Worm (Caenorhabditis elegans) whole organism, young adult: ENCODE results near the gene M117.3.

Experiments
- D2030.7 ChIP-seq: fragments of 200-800 bp; sonication (Bioruptor generic); IDR thresholded peaks from 2 replicates; pipeline ENCODE4 v1.3.6; 2022; ENCODE audit warnings: missing genetic modification reagents, missing genetic modification characterization, missing compliant biosample characterization
- F10E7.11 ChIP-seq: sonication (generic microtip); optimal IDR thresholded peaks from 2 replicates; lab custom pipeline; 2017; ENCODE audit warnings: mild to moderate bottlenecking, missing genetic modification characterization, moderate library complexity, missing compliant biosample characterization
- F39B2.1 ChIP-seq: fragments of 200-800 bp; sonication (Bioruptor generic); IDR thresholded peaks from 2 replicates; pipeline ENCODE4 v1.3.6; 2022; ENCODE audit warnings: missing genetic modification reagents, missing genetic modification characterization, missing compliant biosample characterization
- F55B11.4 ChIP-seq: sonication (generic microtip); optimal IDR thresholded peaks from 2 replicates; lab custom pipeline; 2016; ENCODE audit warnings: missing compliant biosample characterization, missing genetic modification characterization, borderline replicate concordance; ENCODE audit not compliant: insufficient read depth
- F57A8.1 ChIP-seq: fragments of 200-800 bp; sonication (Bioruptor generic); optimal IDR thresholded peaks from 2 replicates; lab custom pipeline; 2018; ENCODE audit warnings: mild to moderate bottlenecking, missing genetic modification characterization, moderate library complexity, missing compliant biosample characterization
- K12H6.12 ChIP-seq: fragments of 200-800 bp; sonication (Bioruptor generic); optimal IDR thresholded peaks from 2 replicates; lab custom pipeline; 2018; ENCODE audit warnings: mild to moderate bottlenecking, missing genetic modification characterization, missing compliant biosample characterization
- T26A5.8 ChIP-seq: sonication (generic microtip); optimal IDR thresholded peaks from 2 replicates; lab custom pipeline; 2016; ENCODE audit warnings: missing genetic modification characterization, missing compliant biosample characterization
- Y53G8AR.9 ChIP-seq: fragments of 200-800 bp; sonication (Bioruptor generic); conservative IDR thresholded peaks from 2 replicates; pipeline ENCODE4 v1.3.6; 2022; ENCODE audit warnings: missing genetic modification reagents, missing genetic modification characterization, missing compliant biosample characterization
- Y56A3A.18 ChIP-seq: fragments of 200-800 bp; sonication (Bioruptor generic); IDR thresholded peaks from 2 replicates; pipeline ENCODE4 v1.3.6; 2022; ENCODE audit warnings: missing genetic modification reagents, missing genetic modification characterization, missing compliant biosample characterization
- Y67H2A.10 ChIP-seq: fragments of 200-800 bp; sonication (Bioruptor generic); conservative IDR thresholded peaks from 2 replicates; pipeline ENCODE4 v1.3.6; 2022; ENCODE audit warnings: missing genetic modification reagents, missing genetic modification characterization, missing compliant biosample characterization
- attf-6 ChIP-seq: fragments of 200-800 bp; sonication (Bioruptor generic); IDR thresholded peaks from 2 replicates; pipeline ENCODE4 v1.3.6; 2022; ENCODE audit warnings: missing genetic modification reagents, missing genetic modification characterization, missing compliant biosample characterization
- bed-1 ChIP-seq: fragments of 200-800 bp; sonication (Bioruptor generic); IDR thresholded peaks from 2 replicates; pipeline ENCODE4 v1.3.6; 2022; ENCODE audit warnings: missing genetic modification reagents, missing genetic modification characterization, missing compliant biosample characterization
- ceh-58 ChIP-seq: fragments of 200-800 bp; sonication (Bioruptor generic); IDR thresholded peaks from 2 replicates; pipeline ENCODE4 v1.3.6; 2022; ENCODE audit warnings: missing genetic modification characterization, missing compliant biosample characterization
- ceh-91 ChIP-seq: fragments of 200-800 bp; sonication (Bioruptor generic); IDR thresholded peaks from 2 replicates; pipeline ENCODE4 v1.3.6; 2022; ENCODE audit warnings: missing genetic modification reagents, missing genetic modification characterization, missing compliant biosample characterization
- die-1 ChIP-seq: sonication (generic microtip); optimal IDR thresholded peaks from 2 replicates; lab custom pipeline; 2016; ENCODE audit warnings: missing genotype, mild to moderate bottlenecking, missing genetic modification characterization, missing compliant biosample characterization
- dpff-1 ChIP-seq: sonication (generic microtip); optimal IDR thresholded peaks from 2 replicates; lab custom pipeline; 2017; ENCODE audit warnings: mild to moderate bottlenecking, missing genetic modification characterization, missing compliant biosample characterization
- egl-18 ChIP-seq: fragments of 200-800 bp; sonication (Bioruptor generic); IDR thresholded peaks from 2 replicates; pipeline ENCODE4 v1.3.6; 2022; ENCODE audit warnings: missing genetic modification reagents, missing genetic modification characterization, missing compliant biosample characterization
- fkh-3 ChIP-seq: sonication (generic microtip); optimal IDR thresholded peaks from 2 replicates; lab custom pipeline; 2016; ENCODE audit warnings: mild to moderate bottlenecking, missing genetic modification characterization, missing compliant biosample characterization
- gei-17 ChIP-seq: fragments of 200-800 bp; sonication (Bioruptor generic); optimal IDR thresholded peaks from 2 replicates; lab custom pipeline; 2018; ENCODE audit warnings: mild to moderate bottlenecking, missing genetic modification characterization, missing compliant biosample characterization
- him-1 ChIP-seq: sonication (generic microtip); optimal IDR thresholded peaks from 2 replicates; lab custom pipeline; 2016; ENCODE audit warnings: missing genotype, missing genetic modification reagents, missing genetic modification characterization, missing compliant biosample characterization
- hlh-12 ChIP-seq: sonication (generic microtip); optimal IDR thresholded peaks from 2 replicates; lab custom pipeline; 2016; ENCODE audit warnings: missing genetic modification characterization, missing compliant biosample characterization
- hmg-1.2 ChIP-seq: fragments of 200-800 bp; sonication (Bioruptor generic); IDR thresholded peaks from 2 replicates; pipeline ENCODE4 v1.3.6; 2022; ENCODE audit warnings: missing genetic modification reagents, missing genetic modification characterization, missing compliant biosample characterization
- hmg-20 ChIP-seq: fragments of 200-800 bp; sonication (Bioruptor generic); IDR thresholded peaks from 2 replicates; pipeline ENCODE4 v1.3.6; 2022; ENCODE audit warnings: missing genetic modification reagents, missing genetic modification characterization, missing compliant biosample characterization
- let-526 ChIP-seq: fragments of 200-800 bp; sonication (Bioruptor generic); IDR thresholded peaks from 2 replicates; pipeline ENCODE4 v1.3.6; 2022; ENCODE audit warnings: missing genetic modification reagents, missing genetic modification characterization, missing compliant biosample characterization
- let-607 ChIP-seq, 2 experiments: fragments of 200-800 bp in 1 of 2; sonication (Bioruptor generic) in 1 of 2; sonication (generic microtip) in 1 of 2; optimal IDR thresholded peaks; 2 replicates each; lab custom pipeline; 2016 to 2018; ENCODE audit warnings: mild to moderate bottlenecking in 2 of 2, missing compliant biosample characterization in 2 of 2, missing genetic modification characterization in 2 of 2, moderate library complexity in 2 of 2, missing genotype in 1 of 2
- lin-26 ChIP-seq: fragments of 200-800 bp; sonication (Bioruptor generic); IDR thresholded peaks from 2 replicates; pipeline ENCODE4 v1.3.6; 2022; ENCODE audit warnings: missing genetic modification reagents, missing genetic modification characterization, missing compliant biosample characterization
- lin-54 ChIP-seq: fragments of 200-800 bp; sonication (Bioruptor generic); optimal IDR thresholded peaks from 2 replicates; lab custom pipeline; 2018; ENCODE audit warnings: mild to moderate bottlenecking, missing genetic modification characterization, missing compliant biosample characterization
- madf-3 ChIP-seq: fragments of 200-800 bp; sonication (Bioruptor generic); IDR thresholded peaks from 2 replicates; pipeline ENCODE4 v1.3.6; 2022; ENCODE audit warnings: missing genetic modification reagents, missing genetic modification characterization, missing compliant biosample characterization
- madf-6 ChIP-seq: fragments of 200-800 bp; sonication (Bioruptor generic); IDR thresholded peaks from 2 replicates; pipeline ENCODE4 v1.3.6; 2022; ENCODE audit warnings: missing genetic modification reagents, missing genetic modification characterization, missing compliant biosample characterization
- madf-8 ChIP-seq: fragments of 200-800 bp; sonication (Bioruptor generic); conservative IDR thresholded peaks from 2 replicates; pipeline ENCODE4 v1.3.6; 2022; ENCODE audit warnings: missing genetic modification reagents, missing genetic modification characterization, missing compliant biosample characterization
- mcd-1 ChIP-seq: fragments of 200-800 bp; sonication (Bioruptor generic); IDR thresholded peaks from 2 replicates; pipeline ENCODE4 v1.3.6; 2022; ENCODE audit warnings: missing genetic modification reagents, missing genetic modification characterization, missing compliant biosample characterization
- mxl-1 ChIP-seq: sonication (generic microtip); optimal IDR thresholded peaks from 2 replicates; lab custom pipeline; 2016; ENCODE audit warnings: missing genetic modification characterization, missing compliant biosample characterization
- nfya-2 ChIP-seq: fragments of 200-800 bp; sonication (Bioruptor generic); IDR thresholded peaks from 2 replicates; pipeline ENCODE4 v1.3.6; 2022; ENCODE audit warnings: missing genetic modification reagents, missing genetic modification characterization, missing compliant biosample characterization
- nhr-179 ChIP-seq: sonication (generic microtip); optimal IDR thresholded peaks from 2 replicates; lab custom pipeline; 2016; ENCODE audit warnings: mild to moderate bottlenecking, missing genetic modification characterization, missing compliant biosample characterization
- sptf-2 ChIP-seq: fragments of 200-800 bp; sonication (Bioruptor generic); optimal IDR thresholded peaks from 2 replicates; lab custom pipeline; 2018; ENCODE audit warnings: mild to moderate bottlenecking, missing genetic modification characterization, missing compliant biosample characterization
- unc-130 ChIP-seq: sonication (generic microtip); optimal IDR thresholded peaks from 2 replicates; lab custom pipeline; 2016; ENCODE audit warnings: missing genetic modification reagents, missing genetic modification characterization, missing compliant biosample characterization
- unc-62 ChIP-seq: fragments of 150-350 bp; optimal IDR thresholded peaks from 2 replicates; lab custom pipeline; 2014; ENCODE audit warnings: missing biosample characterization, missing genetic modification reagents, missing genetic modification characterization
- ztf-18 ChIP-seq: sonication (generic microtip); optimal IDR thresholded peaks from 2 replicates; lab custom pipeline; 2016; ENCODE audit warnings: missing genotype, mild to moderate bottlenecking, missing genetic modification characterization, missing compliant biosample characterization

M117.3 gene

ce11 chrIV:11799240-11799639 is 22.8 kb upstream of the M117.3 start:
- TF ChIP-seq hmg-1.2 (GFP tag; lab: Robert Waterston, UW) (no peak), T26A5.8 (tag; lab: Kevin White, UChicago) (no peak), egl-18 (GFP tag; lab: Robert Waterston, UW) (no peak), mcd-1 (GFP tag; lab: Robert Waterston, UW) (no peak), ztf-18 (no peak), D2030.7 (GFP tag; lab: Robert Waterston, UW) (no peak), Y56A3A.18 (GFP tag; lab: Robert Waterston, UW) (no peak), let-526 (GFP tag; lab: Robert Waterston, UW) (no peak), hmg-20 (GFP tag; lab: Robert Waterston, UW) (no peak), ceh-91 (GFP tag; lab: Robert Waterston, UW) (no peak), lin-26 (GFP tag; lab: Robert Waterston, UW) (no peak), die-1 (tag; lab: Kevin White, UChicago) (no peak), Y53G8AR.9 (no peak), mxl-1 (tag; lab: Kevin White, UChicago) (no peak), nfya-2 (GFP tag; lab: Robert Waterston, UW) (no peak)
- TF ChIP-seq, all 124 proteins: peak for 0

ce11 chrIV:11801078-11801477 is 20.9 kb upstream of the M117.3 start, which contains the start of gene dyf-18:
Gene dyf-18 (minus strand): TSS chrIV:11801178.
- TF ChIP-seq lin-54 (GFP tag; lab: Kevin White, UChicago) = no peak
- TF ChIP-seq madf-8 (GFP tag; lab: Robert Waterston, UW) = no peak
- TF ChIP-seq F39B2.1 (GFP tag; lab: Robert Waterston, UW) = no peak
- TF ChIP-seq attf-6 = no peak
- TF ChIP-seq let-607 (tag; optimal IDR thresholded peaks at IDR 0.05; lab: Kevin White, UChicago) = no peak
- no peak for TF ChIP-seq sptf-2 (GFP tag; lab: Kevin White, UChicago)
- no peak for TF ChIP-seq him-1 (tag; lab: Kevin White, UChicago)
- no peak for TF ChIP-seq D2030.7 (GFP tag; lab: Robert Waterston, UW)
- no peak for TF ChIP-seq hlh-12 (tag; lab: Kevin White, UChicago)
- TF ChIP-seq F10E7.11 = no peak
- TF ChIP-seq unc-130 (GFP tag; lab: Kevin White, UChicago) = no peak
- no peak for TF ChIP-seq mxl-1 (tag; lab: Kevin White, UChicago)
- no peak for TF ChIP-seq madf-3 (GFP tag; lab: Robert Waterston, UW)
- no peak for TF ChIP-seq mcd-1 (GFP tag; lab: Robert Waterston, UW)
- TF ChIP-seq madf-6 (GFP tag; lab: Robert Waterston, UW) = no peak
- TF ChIP-seq dpff-1 (tag; lab: Kevin White, UChicago) = no peak
- TF ChIP-seq ceh-58 = no peak

- TF ChIP-seq madf-8 (GFP tag; lab: Robert Waterston, UW) (no peak), bed-1 (GFP tag; lab: Robert Waterston, UW) (no peak)
Observed at ce11 chrIV:11803044-11803443, 19.0 kb upstream of the M117.3 start, which contains the start of gene H01G02.4. Gene H01G02.4 (minus strand): TSS chrIV:11803144.

- TF ChIP-seq ceh-58 (no peak), K12H6.12 (no peak), gei-17 (GFP tag; lab: Kevin White, UChicago) (no peak), fkh-3 (tag; lab: Kevin White, UChicago) (no peak), F57A8.1 (no peak), F55B11.4 (tag; lab: Kevin White, UChicago) (no peak), unc-62 (GFP tag; lab: Kevin White, UChicago) (no peak), Y67H2A.10 (GFP tag; lab: Robert Waterston, UW) (no peak), F10E7.11 (no peak), nhr-179 (no peak)
Observed at ce11 chrIV:11804053-11804452, 18.0 kb upstream of the M117.3 start, which contains the start of gene H01G02.1. Gene H01G02.1 (minus strand): TSS chrIV:11804153.
